Worm (Caenorhabditis elegans) whole organism, early embryonic: ENCODE measurements around the gene mtm-9.

Source experiments
- B0310.2 ChIP-seq: sonication (generic microtip); optimal IDR thresholded peaks from 2 replicates; lab custom pipeline; 2016; ENCODE audit warnings: mild to moderate bottlenecking, missing genetic modification characterization, missing compliant biosample characterization
- F13C5.2 ChIP-seq: sonication (generic microtip); optimal IDR thresholded peaks from 2 replicates; lab custom pipeline; 2017; ENCODE audit warnings: mild to moderate bottlenecking, missing genetic modification characterization, inconsistent platforms, missing compliant biosample characterization
- aly-1 ChIP-seq: sonication (generic microtip); optimal IDR thresholded peaks from 2 replicates; lab custom pipeline; 2016; ENCODE audit warnings: missing genetic modification characterization, missing compliant biosample characterization
- ama-1 ChIP-seq: fragments of 150-350 bp; optimal IDR thresholded peaks from 2 replicates; lab custom pipeline; 2014
- ceh-13 ChIP-seq: fragments of 200-800 bp; sonication (Bioruptor generic); optimal IDR thresholded peaks from 2 replicates; lab custom pipeline; 2018; ENCODE audit warnings: mild to moderate bottlenecking, missing genetic modification characterization, missing compliant biosample characterization
- ceh-36 ChIP-seq: sonication (generic microtip); optimal IDR thresholded peaks from 2 replicates; lab custom pipeline; 2016; ENCODE audit warnings: missing genetic modification characterization, inconsistent platforms, missing compliant biosample characterization
- ets-7 ChIP-seq: sonication (generic microtip); optimal IDR thresholded peaks from 2 replicates; lab custom pipeline; 2016; ENCODE audit warnings: missing genotype, missing genetic modification characterization, missing compliant biosample characterization
- flt-1 ChIP-seq: fragments of 200-800 bp; sonication (Bioruptor generic); IDR thresholded peaks from 2 replicates; pipeline ENCODE4 v1.3.6; 2022; ENCODE audit warnings: missing genetic modification characterization, missing compliant biosample characterization
- hmbx-1 ChIP-seq: sonication (generic microtip); optimal IDR thresholded peaks from 2 replicates; lab custom pipeline; 2016; ENCODE audit warnings: mild to moderate bottlenecking, missing genetic modification characterization, missing compliant biosample characterization
- hmg-4 ChIP-seq: fragments of 200-800 bp; sonication (Bioruptor generic); optimal IDR thresholded peaks from 2 replicates; lab custom pipeline; 2018; ENCODE audit warnings: mild to moderate bottlenecking, missing genetic modification characterization, missing compliant biosample characterization
- hnd-1 ChIP-seq: sonication (generic microtip); optimal IDR thresholded peaks from 2 replicates; lab custom pipeline; 2016; ENCODE audit warnings: missing genetic modification characterization, missing compliant biosample characterization
- pes-1 ChIP-seq: fragments of 200-800 bp; sonication (Bioruptor generic); IDR thresholded peaks from 2 replicates; pipeline ENCODE4 v1.3.6; 2022; ENCODE audit warnings: missing genetic modification reagents, missing genetic modification characterization, missing compliant biosample characterization
- scrt-1 ChIP-seq: fragments of 200-800 bp; sonication (Bioruptor generic); IDR thresholded peaks from 2 replicates; pipeline ENCODE4 v1.3.6; 2022; ENCODE audit warnings: missing genetic modification characterization, missing compliant biosample characterization
- sea-1 ChIP-seq: fragments of 200-800 bp; sonication (Bioruptor generic); conservative IDR thresholded peaks from 2 replicates; pipeline ENCODE4 v1.3.6; 2022; ENCODE audit warnings: missing genetic modification characterization, missing compliant biosample characterization
- tbx-11 ChIP-seq: fragments of 200-800 bp; sonication (Bioruptor generic); IDR thresholded peaks from 2 replicates; pipeline ENCODE4 v1.3.6; 2022; ENCODE audit warnings: missing genetic modification characterization, missing compliant biosample characterization
- tbx-37 ChIP-seq: fragments of 200-800 bp; sonication (Bioruptor generic); conservative IDR thresholded peaks from 2 replicates; pipeline ENCODE4 v1.3.6; 2022; ENCODE audit warnings: missing genetic modification reagents, missing genetic modification characterization, missing compliant biosample characterization
- tra-4 ChIP-seq: sonication (generic microtip); optimal IDR thresholded peaks from 2 replicates; lab custom pipeline; 2017; ENCODE audit warnings: missing genetic modification characterization, missing compliant biosample characterization

Gene mtm-9

ce11 chrV:3704688-3705087 lies 38.7 kb upstream of the mtm-9 start, which contains the start of gene lin-40:
TSS of gene lin-40 (plus strand) at chrV:3704988.
- TF ChIP-seq sea-1 (no peak), aly-1 (tag; lab: Kevin White, UChicago) (no peak), tbx-11 (GFP tag; lab: Robert Waterston, UW) (no peak), hmbx-1 (tag; lab: Kevin White, UChicago) (no peak), flt-1 (GFP tag; lab: Robert Waterston, UW) (no peak), ama-1 (lab: Kevin White, UChicago) (no peak)

ce11 chrV:3706167-3706566 lies 37.2 kb upstream of the mtm-9 start:
- TF ChIP-seq hmbx-1 (tag; lab: Kevin White, UChicago) (no peak), tra-4 (tag; lab: Kevin White, UChicago) (no peak), F13C5.2 (no peak)

DNA sequence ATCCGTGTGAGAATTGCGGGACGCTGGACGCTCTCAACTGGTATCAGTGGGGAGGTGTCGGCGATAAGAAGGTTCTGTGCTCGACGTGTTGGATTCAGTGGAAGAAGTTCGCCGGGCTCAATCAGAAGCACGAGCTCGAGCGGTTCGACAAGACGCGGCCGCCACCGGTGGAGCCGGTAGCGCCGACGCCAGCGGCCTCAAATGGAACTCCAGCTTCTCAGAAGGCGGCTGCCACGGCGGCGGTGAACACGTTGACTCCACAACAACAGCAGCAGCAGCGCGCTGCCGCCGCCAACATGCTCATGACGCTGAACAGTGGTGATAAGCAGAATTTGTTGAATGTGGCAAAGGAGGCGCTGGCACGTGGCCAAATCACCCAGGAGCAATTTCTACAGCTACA lies 36.5 kb upstream of the mtm-9 start:
- TF ChIP-seq tbx-37 (GFP tag; lab: Robert Waterston, UW) (no peak), pes-1 (GFP tag; lab: Robert Waterston, UW) (no peak), ceh-13 (no peak), ets-7 (tag; lab: Kevin White, UChicago) (no peak), tra-4 (tag; lab: Kevin White, UChicago) (no peak), ceh-36 (tag; lab: Kevin White, UChicago) (no peak), sea-1 (no peak), hmg-4 (GFP tag; lab: Kevin White, UChicago) (no peak), flt-1 (GFP tag; lab: Robert Waterston, UW) (no peak), aly-1 (tag; lab: Kevin White, UChicago) (no peak), B0310.2 (no peak), scrt-1 (GFP tag; lab: Robert Waterston, UW) (no peak), hnd-1 (tag; lab: Kevin White, UChicago) (no peak), F13C5.2 (no peak), ama-1 (lab: Kevin White, UChicago) (no peak)

DNA sequence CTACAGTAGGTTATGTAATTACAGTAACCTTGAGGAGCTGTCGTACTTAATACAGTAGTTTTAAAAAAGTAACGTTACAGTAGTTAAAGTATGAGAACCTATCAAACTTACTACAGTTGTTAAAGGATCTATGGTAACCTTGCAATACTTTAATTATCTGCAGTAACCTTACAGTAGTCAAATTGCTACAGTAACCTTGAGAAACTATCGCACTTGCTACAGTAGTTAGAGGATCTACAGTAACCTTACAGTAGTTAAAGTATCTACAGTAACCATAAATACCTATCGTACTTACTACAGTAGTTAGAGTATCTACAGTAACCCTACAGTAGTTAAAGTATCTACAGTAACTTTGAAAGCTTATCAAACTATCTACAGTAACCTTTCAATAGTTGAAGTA lies 31.8 kb upstream of the mtm-9 start:
- TF ChIP-seq hnd-1 (tag; lab: Kevin White, UChicago) = no peak
- TF ChIP-seq tbx-11 (GFP tag; lab: Robert Waterston, UW) = no peak

DNA sequence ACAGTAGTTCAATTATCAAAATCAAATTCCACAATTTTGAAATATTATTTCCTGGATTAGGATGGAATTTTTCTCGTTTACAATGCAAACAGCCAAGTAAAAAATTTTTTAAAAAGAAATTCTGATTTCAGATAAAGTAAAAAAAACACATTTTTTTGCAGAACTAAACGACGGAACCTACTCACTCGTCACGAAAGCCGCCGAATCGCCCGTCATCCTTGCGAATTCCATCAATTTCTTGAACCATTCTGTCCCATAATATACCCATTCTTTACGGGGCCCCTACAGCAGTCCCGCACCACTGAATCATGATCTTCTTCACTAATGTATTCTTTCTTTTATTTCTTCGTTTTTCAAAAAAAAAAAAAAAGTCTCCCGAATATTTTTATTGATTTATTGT lies 31.2 kb upstream of the mtm-9 start:
- TF ChIP-seq hnd-1 (tag; lab: Kevin White, UChicago) (no peak), ceh-36 (tag; lab: Kevin White, UChicago) (no peak)

ce11 chrV:3712955-3713354 lies 30.4 kb upstream of the mtm-9 start:
- no peak for TF ChIP-seq scrt-1 (GFP tag; lab: Robert Waterston, UW)
- no peak for TF ChIP-seq flt-1 (GFP tag; lab: Robert Waterston, UW)
- TF ChIP-seq ceh-36 (tag; lab: Kevin White, UChicago) = peak; percentile 14
- TF ChIP-seq tbx-11 (GFP tag; lab: Robert Waterston, UW) = no peak
- TF ChIP-seq sea-1 = no peak
- TF ChIP-seq F13C5.2 = no peak

DNA sequence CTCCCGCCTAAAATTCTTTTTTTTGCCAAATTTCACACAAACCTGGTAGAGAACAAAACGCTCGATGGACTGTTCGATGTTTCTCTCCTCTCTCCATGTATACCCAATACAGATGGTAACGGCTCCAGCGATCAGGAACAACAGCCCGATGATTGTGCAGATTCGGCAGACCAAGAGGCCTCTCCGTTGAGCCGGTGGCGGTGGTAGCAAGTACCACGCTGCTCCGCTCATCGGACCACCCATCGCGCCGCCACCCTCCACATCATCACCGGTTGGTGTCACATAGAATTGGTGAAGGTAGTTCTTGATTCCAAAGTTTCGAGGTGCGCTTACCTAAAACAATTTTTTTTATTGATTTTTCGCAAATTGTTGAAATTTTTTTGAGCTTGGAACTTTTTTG lies 28.6 kb upstream of the mtm-9 start:
- no peak for TF ChIP-seq tra-4 (tag; lab: Kevin White, UChicago)
- no peak for TF ChIP-seq F13C5.2
- TF ChIP-seq ets-7 (tag; lab: Kevin White, UChicago) = no peak
- no peak for TF ChIP-seq aly-1 (tag; lab: Kevin White, UChicago)
- no peak for TF ChIP-seq sea-1
- TF ChIP-seq tbx-37 (GFP tag; lab: Robert Waterston, UW) = no peak
- no peak for TF ChIP-seq hmg-4 (GFP tag; lab: Kevin White, UChicago)
- TF ChIP-seq ceh-36 (tag; lab: Kevin White, UChicago) = no peak

- no peak for TF ChIP-seq flt-1 (GFP tag; lab: Robert Waterston, UW)
- TF ChIP-seq ceh-36 (tag; lab: Kevin White, UChicago) = no peak
- TF ChIP-seq tbx-11 (GFP tag; lab: Robert Waterston, UW) = no peak
- TF ChIP-seq hmbx-1 (tag; lab: Kevin White, UChicago) = no peak
- TF ChIP-seq scrt-1 (GFP tag; lab: Robert Waterston, UW) = no peak
Observed at ce11 chrV:3715488-3716019, 27.8 kb upstream of the mtm-9 start, which contains the start of gene nrsn-1. TSS of gene nrsn-1 (minus strand) at chrV:3715969.

DNA sequence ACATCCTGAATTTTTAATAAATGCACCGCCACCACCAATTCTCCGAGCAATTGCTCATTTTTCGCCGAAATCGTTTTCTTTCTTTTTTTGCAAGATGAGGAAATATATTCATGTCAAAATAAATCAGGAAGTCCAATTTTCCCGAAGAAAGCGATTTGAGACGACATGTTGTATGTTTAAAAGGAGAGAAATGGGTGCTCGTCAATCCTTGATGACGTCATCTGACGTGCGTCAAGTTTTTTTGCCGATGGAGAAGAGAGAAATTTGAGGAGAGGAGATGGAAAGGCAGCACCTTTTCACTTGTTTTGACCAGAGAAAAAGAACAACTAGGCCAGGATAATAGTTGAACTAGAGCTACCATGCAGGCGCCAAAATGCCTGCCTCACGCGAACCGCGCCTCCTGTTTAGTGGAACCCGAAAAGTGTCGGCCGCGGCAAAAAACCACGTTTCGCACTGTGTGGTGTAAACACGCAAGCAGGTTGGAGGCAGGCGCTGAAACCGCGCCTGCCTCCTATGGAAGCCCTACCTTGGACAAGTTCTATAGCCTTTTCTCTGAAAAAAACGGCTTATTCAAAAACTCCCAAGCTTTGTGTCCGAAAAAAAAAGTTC lies 27.0 kb upstream of the mtm-9 start:
- TF ChIP-seq pes-1 (GFP tag; lab: Robert Waterston, UW) (no peak), hmbx-1 (tag; lab: Kevin White, UChicago) (no peak), B0310.2 (no peak), hnd-1 (tag; lab: Kevin White, UChicago) (no peak), sea-1 (no peak), ets-7 (tag; lab: Kevin White, UChicago) (no peak), aly-1 (tag; lab: Kevin White, UChicago) (no peak), ceh-36 (tag; lab: Kevin White, UChicago) (no peak), tra-4 (tag; lab: Kevin White, UChicago) (no peak), F13C5.2 (no peak), hmg-4 (GFP tag; lab: Kevin White, UChicago) (no peak)
